Worm (Caenorhabditis elegans) whole organism, L2 larva: ENCODE data around the gene R01H2.8.

Source experiments
- C34F6.9 ChIP-seq: fragments of 150-350 bp; optimal IDR thresholded peaks from 2 replicates; lab custom pipeline; 2014; ENCODE audit warnings: missing biosample characterization, missing genetic modification characterization
- F13H6.1 ChIP-seq: sonication (generic microtip); optimal IDR thresholded peaks from 2 replicates; lab custom pipeline; 2016; ENCODE audit warnings: missing genetic modification characterization, missing compliant biosample characterization
- R02D3.7 ChIP-seq: fragments of 150-350 bp; optimal IDR thresholded peaks from 2 replicates; lab custom pipeline; 2014; ENCODE audit warnings: missing biosample characterization, missing genetic modification characterization
- Y55F3AM.14 ChIP-seq: fragments of 200-800 bp; sonication (Bioruptor generic); optimal IDR thresholded peaks from 2 replicates; lab custom pipeline; 2018; ENCODE audit warnings: mild to moderate bottlenecking, missing genetic modification characterization, missing compliant biosample characterization
- ZK546.5 ChIP-seq: sonication (generic microtip); optimal IDR thresholded peaks from 2 replicates; lab custom pipeline; 2017; ENCODE audit warnings: missing biosample characterization, missing genetic modification characterization
- alr-1 ChIP-seq: fragments of 150-350 bp; optimal IDR thresholded peaks from 2 replicates; lab custom pipeline; 2014; ENCODE audit warnings: missing biosample characterization, missing genetic modification characterization
- ama-1 ChIP-seq: fragments of 150-350 bp; optimal IDR thresholded peaks from 2 replicates; lab custom pipeline; 2018; ENCODE audit warnings: inconsistent platforms
- blmp-1 ChIP-seq: sonication (generic microtip); optimal IDR thresholded peaks from 2 replicates; lab custom pipeline; 2017; ENCODE audit warnings: missing genetic modification characterization, mild to moderate bottlenecking, missing compliant biosample characterization, antibody characterized with exemption, moderate library complexity; ENCODE audit not compliant: insufficient read depth
- ceh-16 ChIP-seq: fragments of 150-350 bp; optimal IDR thresholded peaks from 2 replicates; lab custom pipeline; 2014; ENCODE audit warnings: missing biosample characterization, missing genetic modification characterization
- ceh-82 ChIP-seq: fragments of 150-350 bp; optimal IDR thresholded peaks from 2 replicates; lab custom pipeline; 2014; ENCODE audit warnings: missing biosample characterization, missing genetic modification characterization
- crh-2 ChIP-seq: sonication (generic microtip); optimal IDR thresholded peaks from 2 replicates; lab custom pipeline; 2017; ENCODE audit warnings: missing biosample characterization, missing genetic modification characterization
- dmd-4 ChIP-seq: sonication (generic microtip); optimal IDR thresholded peaks from 2 replicates; lab custom pipeline; 2017; ENCODE audit warnings: missing biosample characterization, missing genetic modification characterization
- egl-27 ChIP-seq: sonication (generic microtip); optimal IDR thresholded peaks from 3 replicates; lab custom pipeline; 2017; ENCODE audit warnings: missing biosample characterization, missing genetic modification reagents, missing genetic modification characterization
- elt-1 ChIP-seq: fragments of 150-350 bp; optimal IDR thresholded peaks from 2 replicates; lab custom pipeline; 2014; ENCODE audit warnings: missing biosample characterization, missing genetic modification characterization
- elt-3 ChIP-seq: sonication (generic microtip); optimal IDR thresholded peaks from 2 replicates; lab custom pipeline; 2017; ENCODE audit warnings: missing biosample characterization, missing genetic modification characterization
- fos-1 ChIP-seq: fragments of 150-350 bp; optimal IDR thresholded peaks from 2 replicates; lab custom pipeline; 2014; ENCODE audit warnings: missing biosample characterization, missing genetic modification characterization
- gmeb-1 ChIP-seq: fragments of 150-350 bp; optimal IDR thresholded peaks from 2 replicates; lab custom pipeline; 2014; ENCODE audit warnings: missing biosample characterization, missing genetic modification characterization
- lin-13 ChIP-seq: fragments of 150-350 bp; optimal IDR thresholded peaks from 2 replicates; lab custom pipeline; 2014; ENCODE audit warnings: missing biosample characterization, missing genetic modification reagents, missing genetic modification characterization
- lin-39 ChIP-seq: fragments of 150-350 bp; optimal IDR thresholded peaks from 2 replicates; lab custom pipeline; 2014; ENCODE audit warnings: missing biosample characterization, missing genetic modification reagents, missing genetic modification characterization
- lsy-2 ChIP-seq, 2 experiments: fragments of 150-350 bp in 1 of 2; sonication (generic microtip) in 1 of 2; optimal IDR thresholded peaks; 2 replicates each; lab custom pipeline; 2014 to 2017; ENCODE audit warnings: missing biosample characterization in 2 of 2, missing genetic modification characterization in 2 of 2
- mab-5 ChIP-seq: fragments of 150-350 bp; optimal IDR thresholded peaks from 2 replicates; lab custom pipeline; 2014; ENCODE audit warnings: missing biosample characterization, missing genetic modification characterization
- mbf-1 ChIP-seq: sonication (generic microtip); optimal IDR thresholded peaks from 2 replicates; lab custom pipeline; 2017; ENCODE audit warnings: missing biosample characterization, missing genetic modification characterization
- nhr-10 ChIP-seq: sonication (generic microtip); optimal IDR thresholded peaks from 2 replicates; lab custom pipeline; 2017; ENCODE audit warnings: missing biosample characterization, missing genetic modification characterization
- nhr-11 ChIP-seq: fragments of 150-350 bp; optimal IDR thresholded peaks from 2 replicates; lab custom pipeline; 2014; ENCODE audit warnings: missing biosample characterization, missing genetic modification characterization
- nhr-12 ChIP-seq: fragments of 150-350 bp; optimal IDR thresholded peaks from 2 replicates; lab custom pipeline; 2014; ENCODE audit warnings: missing biosample characterization, missing genetic modification characterization
- nhr-129 ChIP-seq: fragments of 150-350 bp; optimal IDR thresholded peaks from 2 replicates; lab custom pipeline; 2014; ENCODE audit warnings: missing biosample characterization, missing genetic modification characterization
- nhr-21 ChIP-seq: fragments of 150-350 bp; optimal IDR thresholded peaks from 2 replicates; lab custom pipeline; 2014; ENCODE audit warnings: missing biosample characterization, missing genetic modification characterization
- nhr-23 ChIP-seq: fragments of 150-350 bp; optimal IDR thresholded peaks from 2 replicates; lab custom pipeline; 2014; ENCODE audit warnings: missing biosample characterization, missing genetic modification reagents, missing genetic modification characterization
- nhr-6 ChIP-seq: fragments of 150-350 bp; optimal IDR thresholded peaks from 2 replicates; lab custom pipeline; 2014; ENCODE audit warnings: missing biosample characterization, missing genetic modification characterization
- nhr-77 ChIP-seq: fragments of 150-350 bp; optimal IDR thresholded peaks from 2 replicates; lab custom pipeline; 2014; ENCODE audit warnings: missing biosample characterization, missing genetic modification characterization
- peb-1 ChIP-seq: fragments of 150-350 bp; optimal IDR thresholded peaks from 2 replicates; lab custom pipeline; 2014; ENCODE audit warnings: missing biosample characterization, missing genetic modification characterization
- skn-1 ChIP-seq: sonication (generic microtip); optimal IDR thresholded peaks from 2 replicates; lab custom pipeline; 2017; ENCODE audit warnings: missing biosample characterization, missing genetic modification characterization
- sma-3 ChIP-seq: sonication (generic microtip); optimal IDR thresholded peaks from 2 replicates; lab custom pipeline; 2016; ENCODE audit warnings: missing genetic modification reagents, missing genetic modification characterization, missing compliant biosample characterization
- sma-9 ChIP-seq, 2 experiments: fragments of 150-350 bp in 1 of 2; sonication (generic microtip) in 1 of 2; optimal IDR thresholded peaks; 2 replicates each; lab custom pipeline; 2014 to 2016; ENCODE audit warnings: missing genetic modification characterization in 2 of 2, mild to moderate bottlenecking in 1 of 2, missing biosample characterization in 1 of 2, missing compliant biosample characterization in 1 of 2, missing genetic modification reagents in 1 of 2, moderate library complexity in 1 of 2
- snpc-4 ChIP-seq: fragments of 150-350 bp; optimal IDR thresholded peaks from 2 replicates; lab custom pipeline; 2014; ENCODE audit warnings: missing biosample characterization, missing genetic modification characterization
- unc-39 ChIP-seq: fragments of 150-350 bp; optimal IDR thresholded peaks from 2 replicates; lab custom pipeline; 2014; ENCODE audit warnings: missing biosample characterization, missing genetic modification characterization
- unc-55 ChIP-seq: fragments of 150-350 bp; sonication (generic microtip); optimal IDR thresholded peaks from 3 replicates; lab custom pipeline; 2014; ENCODE audit warnings: missing biosample characterization, missing genetic modification reagents, missing genetic modification characterization
- unc-62 ChIP-seq: fragments of 150-350 bp; optimal IDR thresholded peaks from 2 replicates; lab custom pipeline; 2014; ENCODE audit warnings: missing biosample characterization, missing genetic modification reagents, missing genetic modification characterization
- zag-1 ChIP-seq: fragments of 150-350 bp; optimal IDR thresholded peaks from 2 replicates; lab custom pipeline; 2014; ENCODE audit warnings: missing biosample characterization, missing genetic modification characterization
- ztf-1 ChIP-seq: fragments of 200-800 bp; sonication (Bioruptor generic); conservative IDR thresholded peaks from 2 replicates; pipeline ENCODE4 v1.3.6; 2022; ENCODE audit warnings: missing genetic modification characterization, missing compliant biosample characterization
- ztf-11 ChIP-seq: sonication (generic microtip); optimal IDR thresholded peaks from 2 replicates; lab custom pipeline; 2017; ENCODE audit warnings: missing biosample characterization, missing genetic modification characterization
- ztf-4 ChIP-seq: fragments of 150-350 bp; optimal IDR thresholded peaks from 2 replicates; lab custom pipeline; 2014; ENCODE audit warnings: missing biosample characterization, missing genetic modification characterization

Gene R01H2.8

ce11 chrIII:7068520-7069113 lies at the start of gene R01H2.8, which contains the start of gene ubc-18:
R01H2.8 (plus strand) TSS chrIII:7069063.
ubc-18 (minus strand) TSS chrIII:7068570.
- no peak for TF ChIP-seq nhr-10 (tag; lab: Kevin White, UChicago)
- TF ChIP-seq ztf-4 (tag; lab: Kevin White, UChicago): no peak
- TF ChIP-seq egl-27: peak; percentile 17
- peak; percentile 68 for TF ChIP-seq nhr-129
- TF ChIP-seq nhr-6 (tag; lab: Kevin White, UChicago): no peak
- peak; percentile 6 for TF ChIP-seq sma-9 (GFP tag; optimal IDR thresholded peaks at IDR 0.05; lab: Kevin White, UChicago)
- TF ChIP-seq sma-9 (tag; optimal IDR thresholded peaks at IDR 0.05; lab: Kevin White, UChicago): no peak
- TF ChIP-seq nhr-21 (tag; lab: Kevin White, UChicago): no peak
- TF ChIP-seq alr-1: no peak
- peak; percentile 56 for TF ChIP-seq unc-55 (GFP tag; lab: Kevin White, UChicago)
- no peak for TF ChIP-seq lin-13 (GFP tag; lab: Kevin White, UChicago)
- no peak for TF ChIP-seq skn-1
- no peak for TF ChIP-seq blmp-1
- peak; percentile 41 for TF ChIP-seq crh-2 (tag; lab: Kevin White, UChicago)
- no peak for TF ChIP-seq ztf-1 (GFP tag; lab: Robert Waterston, UW)
- peak in 1 of 2 experiments; percentile 68 for TF ChIP-seq lsy-2 (tag; optimal IDR thresholded peaks at IDR 0.05; lab: Kevin White, UChicago)
- TF ChIP-seq F13H6.1 (tag; lab: Kevin White, UChicago): no peak
- no peak for TF ChIP-seq elt-3 (tag; lab: Kevin White, UChicago)
- TF ChIP-seq C34F6.9 (tag; lab: Kevin White, UChicago): peak; percentile 65
- TF ChIP-seq elt-1 (tag; lab: Kevin White, UChicago): no peak
- TF ChIP-seq ZK546.5 (tag; lab: Kevin White, UChicago): no peak
- TF ChIP-seq gmeb-1 (tag; lab: Kevin White, UChicago): peak; percentile 88
- no peak for TF ChIP-seq nhr-11 (tag; lab: Kevin White, UChicago)
- TF ChIP-seq mab-5: no peak

DNA sequence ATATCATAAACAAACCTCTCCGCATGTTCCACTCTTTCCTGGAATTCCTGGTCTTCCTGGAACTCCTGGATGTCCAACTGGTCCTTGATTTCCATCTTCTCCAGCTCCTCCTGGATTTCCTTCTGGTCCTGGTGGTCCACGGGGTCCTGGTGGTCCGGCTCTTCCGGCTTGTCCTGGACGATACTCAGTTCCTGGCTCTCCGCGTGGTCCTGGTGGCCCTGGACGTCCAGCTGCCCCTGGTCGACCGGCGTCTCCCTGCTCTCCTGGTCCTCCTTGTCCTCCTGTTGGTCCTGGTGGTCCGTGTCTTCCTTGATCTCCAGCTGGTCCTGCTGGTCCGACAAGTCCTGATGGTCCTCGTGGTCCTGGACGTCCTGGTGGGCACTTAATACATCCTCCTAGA lies 49.1 kb upstream of the R01H2.8 start:
- no peak for TF ChIP-seq ama-1 (lab: Kevin White, UChicago)
- no peak for TF ChIP-seq R02D3.7 (tag; lab: Kevin White, UChicago)
- TF ChIP-seq fos-1 (tag; lab: Kevin White, UChicago): no peak
- TF ChIP-seq Y55F3AM.14: no peak
- no peak for TF ChIP-seq nhr-10 (tag; lab: Kevin White, UChicago)
- TF ChIP-seq sma-9 (GFP tag; optimal IDR thresholded peaks at IDR 0.05; lab: Kevin White, UChicago): no peak
- no peak for TF ChIP-seq sma-9 (tag; optimal IDR thresholded peaks at IDR 0.05; lab: Kevin White, UChicago)
- no peak for TF ChIP-seq ZK546.5 (tag; lab: Kevin White, UChicago)
- TF ChIP-seq nhr-129: no peak
- no peak for TF ChIP-seq snpc-4 (tag; lab: Kevin White, UChicago)
- no peak for TF ChIP-seq nhr-21 (tag; lab: Kevin White, UChicago)
- no peak for TF ChIP-seq alr-1
- no peak for TF ChIP-seq zag-1
- no peak for TF ChIP-seq nhr-23 (tag; lab: Kevin White, UChicago)
- no peak for TF ChIP-seq C34F6.9 (tag; lab: Kevin White, UChicago)
- TF ChIP-seq, all 48 proteins: peak for 0

DNA sequence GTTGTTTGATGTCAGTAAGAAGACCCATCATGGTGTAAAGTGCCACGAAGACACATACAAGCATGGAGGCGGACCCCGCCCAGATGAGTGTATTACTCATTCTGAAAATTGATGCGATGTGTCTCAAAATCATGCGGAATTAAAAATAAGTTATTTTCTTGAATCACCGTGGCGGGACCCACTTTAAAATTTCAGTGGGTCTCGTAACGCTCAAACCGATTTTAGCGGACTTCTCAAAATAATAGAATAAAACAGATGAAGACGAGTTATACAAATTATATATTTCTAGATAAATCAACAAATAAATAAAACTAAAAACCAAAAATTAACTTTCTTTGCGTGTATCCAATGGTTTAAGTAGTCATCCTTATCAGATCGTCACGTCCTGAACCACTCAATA lies 48.4 kb upstream of the R01H2.8 start, which contains the start of gene col-8:
Gene col-8 (minus strand): TSS at position 101 of the 400 bp plus-strand sequence.
- TF ChIP-seq nhr-6 (tag; lab: Kevin White, UChicago) (no peak), ztf-11 (no peak), ceh-16 (no peak), ceh-82 (tag; lab: Kevin White, UChicago) (no peak), lsy-2 (tag; optimal IDR thresholded peaks at IDR 0.05; lab: Kevin White, UChicago) (no peak), ama-1 (lab: Kevin White, UChicago) (no peak), nhr-11 (tag; lab: Kevin White, UChicago) (no peak)

DNA sequence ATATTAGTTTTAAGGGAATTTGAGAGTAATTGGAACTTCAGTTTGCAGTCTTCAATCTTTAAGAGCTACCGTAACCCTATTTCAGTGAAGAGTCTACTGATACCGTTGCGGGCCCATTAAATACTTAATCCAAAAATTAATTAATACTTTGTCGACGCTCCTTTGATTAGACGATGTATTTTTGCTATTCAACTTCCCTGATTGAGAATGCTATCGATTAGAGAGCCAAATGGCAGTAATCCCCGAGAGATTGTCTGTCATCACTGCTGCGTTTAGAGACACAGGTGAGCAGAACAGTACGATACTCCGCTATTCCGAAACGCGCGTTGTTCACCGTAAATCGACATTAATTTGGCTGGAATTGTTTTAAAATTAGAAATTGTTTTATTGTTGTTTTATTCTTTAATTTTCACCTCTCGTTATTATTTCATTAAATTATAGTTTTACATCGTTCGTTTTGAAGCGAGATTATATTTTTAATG lies 47.7 kb upstream of the R01H2.8 start, which contains the start of gene rfl-1:
Gene rfl-1 (plus strand): TSS at position 51 of the 482 bp plus-strand sequence.
- TF ChIP-seq nhr-11 (tag; lab: Kevin White, UChicago) (no peak), sma-3 (peak; percentile 37), mab-5 (no peak), ztf-1 (GFP tag; lab: Robert Waterston, UW) (no peak), nhr-21 (tag; lab: Kevin White, UChicago) (no peak), unc-62 (GFP tag; lab: Kevin White, UChicago) (no peak), nhr-12 (tag; lab: Kevin White, UChicago) (no peak), lin-39 (tag; lab: Kevin White, UChicago) (no peak), ceh-16 (no peak), C34F6.9 (tag; lab: Kevin White, UChicago) (peak; percentile 69), nhr-129 (peak; percentile 59), fos-1 (tag; lab: Kevin White, UChicago) (no peak), F13H6.1 (tag; lab: Kevin White, UChicago) (peak; percentile 34), ztf-4 (tag; lab: Kevin White, UChicago) (peak; percentile 8), Y55F3AM.14 (no peak), unc-55 (GFP tag; lab: Kevin White, UChicago) (peak; percentile 79), crh-2 (tag; lab: Kevin White, UChicago) (peak; percentile 49), nhr-23 (tag; lab: Kevin White, UChicago) (no peak), nhr-6 (tag; lab: Kevin White, UChicago) (no peak), nhr-77 (tag; lab: Kevin White, UChicago) (no peak), skn-1 (no peak), dmd-4 (tag; lab: Kevin White, UChicago) (no peak), elt-1 (tag; lab: Kevin White, UChicago) (no peak), nhr-10 (tag; lab: Kevin White, UChicago) (no peak), snpc-4 (tag; lab: Kevin White, UChicago) (no peak), R02D3.7 (tag; lab: Kevin White, UChicago) (peak; percentile 86), peb-1 (tag; lab: Kevin White, UChicago) (no peak), unc-39 (tag; lab: Kevin White, UChicago) (no peak), mbf-1 (tag; lab: Kevin White, UChicago) (no peak)
